Fruit fly (Drosophila melanogaster): Measurements from ENCODE around the gene CG15865.
A peak's percentile ranks its signal among the peaks of the same experiment; 100 is the strongest.

Gene CG15865

DNA sequence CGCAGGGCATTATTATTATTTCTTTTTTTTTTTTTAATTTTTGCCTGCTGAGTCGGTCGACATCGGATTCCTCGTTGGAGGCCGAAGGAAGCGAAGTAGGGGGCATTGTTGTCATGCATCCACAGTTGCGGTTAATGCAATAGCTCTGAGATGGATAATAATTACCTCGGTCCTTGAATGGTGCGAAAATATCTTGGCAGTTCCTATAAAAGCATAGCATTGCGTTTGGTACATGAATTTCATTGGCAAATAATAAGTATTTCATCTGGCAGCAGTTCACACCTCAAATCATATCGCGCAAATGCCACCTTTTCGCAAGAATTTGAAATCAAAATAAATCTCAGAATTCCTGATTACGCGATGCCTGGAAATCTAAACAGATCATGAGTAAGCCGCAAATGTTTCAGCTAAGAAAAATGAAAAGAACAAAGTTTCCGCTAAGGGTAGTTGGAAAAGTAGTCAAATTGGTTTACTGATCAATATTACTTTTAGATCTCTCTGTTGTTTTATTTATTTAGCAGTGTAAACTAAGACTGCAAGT is 17.1 kb downstream of the CG15865 start (continued):
- TF ChIP-seq CG4318 (GFP tag; optimal IDR thresholded peaks at IDR 0.05) (no peak), salr (GFP tag; optimal IDR thresholded peaks at IDR 0.05) (peak in 1 of 2 experiments; percentile 22), CG3919 (GFP tag; optimal IDR thresholded peaks at IDR 0.05) (peak; percentile 1), cyc (GFP tag; optimal IDR thresholded peaks at IDR 0.05) (peak; percentile 31), lz (GFP tag; optimal IDR thresholded peaks at IDR 0.05) (peak; percentile 56), CG10669 (GFP tag; optimal IDR thresholded peaks at IDR 0.05) (peak; percentile 12), Gug (GFP tag; IDR thresholded peaks at IDR 0.05) (no peak), CG11762 (GFP tag; optimal IDR thresholded peaks at IDR 0.05; ENCODE audit: insufficient read depth) (no peak), Sox102F (GFP tag; optimal IDR thresholded peaks at IDR 0.05) (peak; percentile 22), OdsH (GFP tag; optimal IDR thresholded peaks at IDR 0.05) (peak; percentile 30), achi (GFP tag; optimal IDR thresholded peaks at IDR 0.05) (no peak), CG6808 (GFP tag; optimal IDR thresholded peaks at IDR 0.05) (no peak), eg (GFP tag; IDR thresholded peaks at IDR 0.05) (no peak), CG16779 (tag; optimal IDR thresholded peaks at IDR 0.05) (no peak), ss (GFP tag; optimal IDR thresholded peaks at IDR 0.05) (peak in 1 of 2 experiments; percentile 20), CG8632 (GFP tag; optimal IDR thresholded peaks at IDR 0.05) (peak; percentile 15), Smox (GFP tag; optimal IDR thresholded peaks at IDR 0.05) (peak; percentile 37), dsx (GFP tag; optimal IDR thresholded peaks at IDR 0.05; ENCODE audit: poor library complexity, severe bottlenecking) (no peak), Eip75B (GFP tag; optimal IDR thresholded peaks at IDR 0.05) (peak; percentile 55), topi (GFP tag; optimal IDR thresholded peaks at IDR 0.05) (peak; percentile 33), CG11902 (GFP tag; optimal IDR thresholded peaks at IDR 0.05) (no peak), CG7368 (GFP tag; optimal IDR thresholded peaks at IDR 0.05) (no peak), esn (GFP tag; optimal IDR thresholded peaks at IDR 0.05) (peak; percentile 67), acj6 (GFP tag; optimal IDR thresholded peaks at IDR 0.05) (peak; percentile 20), CG31627 (GFP tag; optimal IDR thresholded peaks at IDR 0.05) (peak; percentile 55)

DNA sequence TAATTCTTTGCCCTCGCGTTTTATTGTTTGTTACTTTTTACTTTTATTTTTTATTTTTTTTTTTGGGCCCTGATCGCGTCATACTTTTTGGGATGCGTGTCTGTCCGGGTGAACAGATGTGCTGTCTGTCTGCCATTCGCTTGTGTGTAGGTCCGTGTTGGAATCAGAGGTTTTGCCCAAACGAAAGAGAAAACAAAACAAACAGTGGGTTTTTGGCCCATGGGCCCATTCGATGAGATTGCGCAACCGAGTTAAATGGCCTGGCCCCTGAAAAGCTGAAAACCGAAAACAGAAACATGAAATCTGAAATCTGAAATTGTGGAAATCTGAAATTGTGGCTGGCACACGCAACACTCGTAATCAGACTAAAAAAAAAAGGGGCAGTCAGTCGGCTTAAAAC is 18.8 kb downstream of the CG15865 start:
- no peak for TF ChIP-seq CG7368 (GFP tag; optimal IDR thresholded peaks at IDR 0.05)
- peak; percentile 38 for TF ChIP-seq Eip78C (GFP tag)
- TF ChIP-seq fkh (GFP tag; optimal IDR thresholded peaks at IDR 0.05), result no peak
- TF ChIP-seq Blimp-1 (GFP tag; optimal IDR thresholded peaks at IDR 0.05), result peak; percentile 66
- TF ChIP-seq CG10631 (GFP tag; optimal IDR thresholded peaks at IDR 0.05), result no peak
- TF ChIP-seq CG8319 (GFP tag; optimal IDR thresholded peaks at IDR 0.05), result no peak
- TF ChIP-seq CG16779 (tag; optimal IDR thresholded peaks at IDR 0.05), result no peak
- TF ChIP-seq vri (GFP tag; optimal IDR thresholded peaks at IDR 0.05), result peak; percentile 76
- TF ChIP-seq CG8119 (GFP tag; IDR thresholded peaks at IDR 0.05), result no peak
- no peak for TF ChIP-seq Hr38 (GFP tag; optimal IDR thresholded peaks at IDR 0.05)
- no peak for TF ChIP-seq salr (GFP tag; optimal IDR thresholded peaks at IDR 0.05)
- TF ChIP-seq net (GFP tag; optimal IDR thresholded peaks at IDR 0.05), result no peak

DNA sequence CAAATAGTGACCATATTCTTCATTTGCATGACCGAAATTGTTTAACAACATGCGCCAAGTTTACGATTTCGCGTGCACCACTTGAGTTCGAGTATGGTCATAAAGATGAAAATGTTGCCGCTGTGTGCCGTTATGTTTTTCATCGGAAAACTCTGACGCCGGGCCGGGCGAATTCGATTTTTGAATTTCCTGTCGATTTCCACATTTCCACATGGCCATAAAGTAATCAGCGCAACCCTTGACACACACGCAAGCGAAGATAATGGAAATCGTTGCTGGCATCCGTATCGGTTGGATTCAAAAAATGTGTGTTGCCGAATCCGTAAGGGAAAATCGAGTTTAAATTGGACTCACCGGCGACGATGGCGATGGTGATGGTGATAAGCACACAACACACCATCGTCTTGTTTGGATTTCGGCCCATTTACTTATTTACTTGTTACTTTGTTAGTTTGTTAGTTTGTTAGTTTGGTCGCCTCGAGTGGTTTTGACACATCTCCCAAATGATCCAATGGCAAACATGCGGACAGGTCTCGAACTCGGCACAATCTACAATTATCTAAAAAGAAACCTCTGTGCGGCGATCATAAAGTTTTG is 19.6 kb downstream of the CG15865 start:
- TF ChIP-seq Gug (GFP tag; IDR thresholded peaks at IDR 0.05), result no peak
- TF ChIP-seq fkh (GFP tag; optimal IDR thresholded peaks at IDR 0.05), result peak; percentile 85
- no peak for TF ChIP-seq net (GFP tag; optimal IDR thresholded peaks at IDR 0.05)
- TF ChIP-seq CG6163 (GFP tag; IDR thresholded peaks at IDR 0.05), result no peak
- no peak for TF ChIP-seq Sox15 (GFP tag; optimal IDR thresholded peaks at IDR 0.05)
- TF ChIP-seq CG6808 (GFP tag; optimal IDR thresholded peaks at IDR 0.05), result no peak
- no peak for TF ChIP-seq fd59A (GFP tag; optimal IDR thresholded peaks at IDR 0.05)
- no peak for TF ChIP-seq CG3919 (GFP tag; optimal IDR thresholded peaks at IDR 0.05)
